Fruit fly (Drosophila melanogaster) whole organism: ENCODE results near the gene Cp7Fb.

Experiments used
- CG8478 ChIP-seq: fragments of >200 bp; optimal IDR thresholded peaks from 2 replicates; lab custom pipeline; 2018; ENCODE audit warnings: inconsistent platforms
- Dll ChIP-seq: fragments of >200 bp; optimal IDR thresholded peaks from 2 replicates; lab custom pipeline; 2017
- EcR ChIP-seq, 2 experiments: fragments of >200 bp; optimal IDR thresholded peaks; 2 replicates each; lab custom pipeline; 2017; ENCODE audit warnings: missing biosample characterization in 2 of 2, missing genetic modification characterization in 2 of 2, missing genetic modification reagents in 2 of 2
- pan ChIP-seq: fragments of >200 bp; optimal IDR thresholded peaks from 2 replicates; lab custom pipeline; 2017
- psq ChIP-seq: fragments of >200 bp; optimal IDR thresholded peaks from 2 replicates; lab custom pipeline; 2017
- usp ChIP-seq: fragments of >200 bp; optimal IDR thresholded peaks from 2 replicates; lab custom pipeline; 2017; ENCODE audit warnings: missing biosample characterization, missing genetic modification characterization, mixed read lengths

DNA sequence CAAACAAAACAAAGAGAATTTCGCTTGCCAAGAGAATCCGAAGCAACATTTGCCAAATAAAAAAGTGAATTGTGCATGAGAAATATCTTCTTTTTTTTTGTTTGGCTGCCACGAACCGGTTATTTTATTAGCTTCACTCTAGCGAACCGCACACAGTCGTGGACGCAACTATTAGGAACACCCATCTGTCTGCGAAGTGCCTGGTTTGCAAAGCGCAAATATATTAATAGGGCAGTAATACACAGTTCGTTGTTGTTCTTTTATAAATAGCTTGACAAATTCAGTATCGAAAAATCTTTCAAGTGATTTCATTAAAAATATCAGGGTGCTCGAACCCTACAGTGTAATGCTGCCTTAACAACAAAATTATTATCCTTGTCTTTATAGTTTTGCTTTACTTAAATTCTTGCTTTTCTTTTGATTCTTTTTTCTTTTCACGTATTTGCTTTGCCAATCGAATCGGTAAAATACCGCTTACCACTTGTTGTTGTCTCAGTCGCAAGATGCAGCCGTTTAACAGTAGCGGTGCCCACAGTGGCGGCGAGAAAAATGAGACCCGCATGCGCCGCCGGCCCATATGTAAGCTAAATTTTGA lies 17.9 kb downstream of the Cp7Fb start:
- TF ChIP-seq Dll (lab: Kevin White, UChicago) (no peak), usp (GFP tag; lab: Kevin White, UChicago) (no peak), pan (lab: Kevin White, UChicago) (no peak), CG8478 (lab: Kevin White, UChicago) (no peak), psq (lab: Kevin White, UChicago) (no peak), EcR (GFP tag; optimal IDR thresholded peaks at IDR 0.05; lab: Kevin White, UChicago) (no peak)
